Fruit fly (Drosophila melanogaster) whole organism, embryonic: ENCODE measurements around the gene Desat1.

Experiments used
- Atf6 ChIP-seq: fragments of 200-800 bp; sonication (Bioruptor generic); IDR thresholded peaks from 2 replicates; pipeline ENCODE4 v1.3.6; 2022; ENCODE audit warnings: missing biosample characterization, missing genetic modification characterization
- CG10274 ChIP-seq: fragments of 200-800 bp; sonication (Bioruptor generic); optimal IDR thresholded peaks from 3 replicates; lab custom pipeline; 2017; ENCODE audit warnings: missing biosample characterization, mild to moderate bottlenecking, missing genetic modification characterization
- CG10462 ChIP-seq: fragments of 200-800 bp; sonication (Bioruptor generic); optimal IDR thresholded peaks from 2 replicates; lab custom pipeline; 2016; ENCODE audit warnings: missing biosample characterization, missing genetic modification characterization
- CG12071 ChIP-seq: fragments of 200-800 bp; sonication (Bioruptor generic); optimal IDR thresholded peaks from 3 replicates; lab custom pipeline; 2018; ENCODE audit warnings: missing biosample characterization, mild to moderate bottlenecking, missing genetic modification characterization
- CG12104 ChIP-seq: fragments of 200-800 bp; sonication (Bioruptor generic); optimal IDR thresholded peaks from 3 replicates; lab custom pipeline; 2016; ENCODE audit warnings: missing biosample characterization, missing genetic modification characterization
- CG13296 ChIP-seq: fragments of 200-800 bp; sonication (Bioruptor generic); optimal IDR thresholded peaks from 3 replicates; lab custom pipeline; 2018; ENCODE audit warnings: missing biosample characterization, mild to moderate bottlenecking, missing genetic modification characterization
- CG15514 ChIP-seq: fragments of 200-800 bp; sonication (Bioruptor generic); optimal IDR thresholded peaks from 3 replicates; lab custom pipeline; 2017; ENCODE audit warnings: missing biosample characterization, missing genetic modification characterization, mild to moderate bottlenecking, moderate library complexity, missing genetic modification reagents
- CG17829 ChIP-seq: fragments of 200-800 bp; optimal IDR thresholded peaks from 2 replicates; lab custom pipeline; 2019; ENCODE audit warnings: missing biosample characterization, mild to moderate bottlenecking, missing genetic modification characterization, moderate library complexity
- CG18011 ChIP-seq: fragments of 200-800 bp; sonication (Bioruptor generic); optimal IDR thresholded peaks from 2 replicates; lab custom pipeline; 2017; ENCODE audit warnings: missing biosample characterization, missing genetic modification characterization, mild to moderate bottlenecking, moderate library complexity, missing genotype
- CG33213 ChIP-seq: fragments of 200-800 bp; sonication (Bioruptor generic); optimal IDR thresholded peaks from 3 replicates; lab custom pipeline; 2016; ENCODE audit warnings: missing biosample characterization, missing genetic modification characterization
- CG34376 ChIP-seq: fragments of 200-800 bp; sonication (Bioruptor generic); optimal IDR thresholded peaks from 2 replicates; lab custom pipeline; 2018; ENCODE audit warnings: missing biosample characterization, mild to moderate bottlenecking, missing genetic modification characterization
- CG42726 ChIP-seq: fragments of 200-800 bp; sonication (Bioruptor generic); IDR thresholded peaks from 2 replicates; pipeline ENCODE4 v1.3.6; 2022; ENCODE audit warnings: missing biosample characterization, missing genetic modification characterization; ENCODE audit not compliant: partially characterized antibody
- CG4424 ChIP-seq: fragments of 200-800 bp; sonication (Bioruptor generic); optimal IDR thresholded peaks from 3 replicates; lab custom pipeline; 2016; ENCODE audit warnings: missing biosample characterization, missing genetic modification characterization
- CG4707 ChIP-seq: fragments of 200-800 bp; sonication (Bioruptor generic); optimal IDR thresholded peaks from 2 replicates; lab custom pipeline; 2018; ENCODE audit warnings: missing biosample characterization, mild to moderate bottlenecking, missing genetic modification characterization, moderate library complexity
- CG7745 ChIP-seq: fragments of 200-800 bp; sonication (Bioruptor generic); optimal IDR thresholded peaks from 2 replicates; lab custom pipeline; 2018; ENCODE audit warnings: missing biosample characterization, mild to moderate bottlenecking, missing genetic modification characterization, moderate library complexity
- CG8281 ChIP-seq: fragments of 200-800 bp; sonication (Bioruptor generic); optimal IDR thresholded peaks from 2 replicates; lab custom pipeline; 2018; ENCODE audit warnings: missing biosample characterization, mild to moderate bottlenecking, missing genetic modification characterization, moderate library complexity
- CG9727 ChIP-seq: fragments of 200-800 bp; sonication (Bioruptor generic); optimal IDR thresholded peaks from 3 replicates; lab custom pipeline; 2017; ENCODE audit warnings: missing biosample characterization, mild to moderate bottlenecking, missing genetic modification characterization
- Doc3 ChIP-seq: fragments of 200-800 bp; sonication (Bioruptor generic); IDR thresholded peaks from 3 replicates; pipeline ENCODE4 v1.3.6; 2022; ENCODE audit warnings: missing biosample characterization, missing genetic modification characterization; ENCODE audit not compliant: partially characterized antibody
- Dref ChIP-seq: fragments of 200-800 bp; sonication (Bioruptor generic); IDR thresholded peaks from 2 replicates; pipeline ENCODE4 v1.3.6; 2022; ENCODE audit warnings: missing biosample characterization, missing genetic modification characterization
- Ets65A ChIP-seq: fragments of 200-800 bp; sonication (Bioruptor generic); peaks from one replicate; lab custom pipeline; 2016; ENCODE audit warnings: missing biosample characterization, missing genetic modification characterization
- HmgZ ChIP-seq: fragments of 200-800 bp; sonication (Bioruptor generic); optimal IDR thresholded peaks from 2 replicates; lab custom pipeline; 2018; ENCODE audit warnings: missing biosample characterization, mild to moderate bottlenecking, missing genetic modification characterization
- Jarid2 ChIP-seq: fragments of 200-800 bp; sonication (Bioruptor generic); optimal IDR thresholded peaks from 3 replicates; lab custom pipeline; 2017; ENCODE audit warnings: mild to moderate bottlenecking, missing biosample characterization, missing genetic modification reagents, missing genetic modification characterization
- MTF-1 ChIP-seq: fragments of 200-800 bp; sonication (Bioruptor generic); optimal IDR thresholded peaks from 2 replicates; lab custom pipeline; 2018; ENCODE audit warnings: missing biosample characterization, mild to moderate bottlenecking, missing genetic modification characterization, borderline replicate concordance
- Pdp1 ChIP-seq, 2 experiments: fragments of 200-800 bp; sonication (Bioruptor generic); optimal IDR thresholded peaks; 3 replicates each; lab custom pipeline; 2016; ENCODE audit warnings: missing biosample characterization in 2 of 2, missing genetic modification characterization in 2 of 2, mild to moderate bottlenecking in 1 of 2, moderate library complexity in 1 of 2
- Side ChIP-seq: fragments of 200-800 bp; sonication (Bioruptor generic); optimal IDR thresholded peaks from 2 replicates; lab custom pipeline; 2016; ENCODE audit warnings: missing biosample characterization, missing genetic modification characterization
- Ssrp ChIP-seq: fragments of 200-800 bp; sonication (Bioruptor generic); optimal IDR thresholded peaks from 2 replicates; lab custom pipeline; 2018; ENCODE audit warnings: missing biosample characterization, mild to moderate bottlenecking, missing genetic modification characterization, moderate library complexity
- Tbp ChIP-seq: fragments of >200 bp; optimal IDR thresholded peaks from 2 replicates; lab custom pipeline; 2018; ENCODE audit warnings: missing biosample characterization, missing genetic modification characterization
- amos ChIP-seq: fragments of 200-800 bp; sonication (Bioruptor generic); IDR thresholded peaks from 2 replicates; pipeline ENCODE4 v1.3.6; 2022; ENCODE audit warnings: missing biosample characterization, missing genetic modification characterization; ENCODE audit not compliant: partially characterized antibody
- ash1 ChIP-seq: fragments of 200-800 bp; sonication (Bioruptor generic); optimal IDR thresholded peaks from 2 replicates; lab custom pipeline; 2018; ENCODE audit warnings: missing biosample characterization, mild to moderate bottlenecking, missing genetic modification characterization
- az2 ChIP-seq: fragments of 200-800 bp; sonication (Bioruptor generic); optimal IDR thresholded peaks from 3 replicates; lab custom pipeline; 2016; ENCODE audit warnings: missing biosample characterization, missing genetic modification characterization
- bbx ChIP-seq: fragments of 200-800 bp; sonication (Bioruptor generic); IDR thresholded peaks from 2 replicates; pipeline ENCODE4 v1.3.6; 2022; ENCODE audit warnings: missing biosample characterization, missing genetic modification characterization; ENCODE audit not compliant: partially characterized antibody
- cg ChIP-seq: fragments of 200-800 bp; sonication (Bioruptor generic); optimal IDR thresholded peaks from 3 replicates; lab custom pipeline; 2019; ENCODE audit warnings: missing biosample characterization, mild to moderate bottlenecking, missing genetic modification characterization, moderate library complexity
- chinmo ChIP-seq: fragments of 200-800 bp; sonication (Bioruptor generic); IDR thresholded peaks from 4 replicates; pipeline ENCODE4 v1.3.6; 2022; ENCODE audit warnings: missing biosample characterization, missing genetic modification characterization; ENCODE audit not compliant: partially characterized antibody
- chm ChIP-seq: fragments of 200-800 bp; sonication (Bioruptor generic); IDR thresholded peaks from 2 replicates; pipeline ENCODE4 v1.3.6; 2022; ENCODE audit warnings: missing biosample characterization, missing genetic modification characterization
- chn ChIP-seq: fragments of 200-800 bp; sonication (Bioruptor generic); optimal IDR thresholded peaks from 2 replicates; lab custom pipeline; 2016; ENCODE audit warnings: missing biosample characterization, missing genetic modification characterization
- dimm ChIP-seq: fragments of 200-800 bp; sonication (Bioruptor generic); IDR thresholded peaks from 2 replicates; pipeline ENCODE4 v1.3.6; 2022; ENCODE audit warnings: missing biosample characterization, missing genetic modification characterization
- dysf ChIP-seq: fragments of 200-800 bp; sonication (Bioruptor generic); IDR thresholded peaks from 3 replicates; pipeline ENCODE4 v1.3.6; 2022; ENCODE audit warnings: missing biosample characterization, missing genetic modification characterization
- ftz-f1 ChIP-seq: fragments of 200-800 bp; sonication (Bioruptor generic); optimal IDR thresholded peaks from 2 replicates; lab custom pipeline; 2016; ENCODE audit warnings: missing biosample characterization, missing genetic modification characterization
- gro ChIP-seq: fragments of 200-800 bp; sonication (Bioruptor generic); optimal IDR thresholded peaks from 2 replicates; lab custom pipeline; 2016; ENCODE audit warnings: missing biosample characterization, missing genetic modification characterization
- lov ChIP-seq, 2 experiments: fragments of 200-800 bp in 1 of 2; fragments of >200 bp in 1 of 2; sonication (Bioruptor generic) in 1 of 2; IDR thresholded peaks in 1 of 2; optimal IDR thresholded peaks in 1 of 2; 2 replicates in 1 of 2; 3 replicates in 1 of 2; pipeline versions ENCODE4 v1.3.6 to Lab custom; 2017 to 2022; ENCODE audit warnings: missing biosample characterization in 1 of 2, missing genetic modification characterization in 1 of 2
- mirr ChIP-seq: fragments of 200-800 bp; sonication (Bioruptor generic); optimal IDR thresholded peaks from 3 replicates; lab custom pipeline; 2018; ENCODE audit warnings: missing biosample characterization, mild to moderate bottlenecking, missing genetic modification characterization
- otp ChIP-seq: fragments of 200-800 bp; sonication (Bioruptor generic); IDR thresholded peaks from 3 replicates; pipeline ENCODE4, ENCODE4 v1.3.6; 2022; ENCODE audit warnings: missing biosample characterization, missing genetic modification characterization
- psq ChIP-seq: fragments of 200-800 bp; sonication (Bioruptor generic); optimal IDR thresholded peaks from 2 replicates; lab custom pipeline; 2017; ENCODE audit warnings: missing biosample characterization, missing genetic modification characterization
- sens ChIP-seq: fragments of 200-800 bp; sonication (Bioruptor generic); peaks from one replicate; lab custom pipeline; 2016; ENCODE audit warnings: missing biosample characterization, missing genetic modification characterization
- sqz ChIP-seq: fragments of 200-800 bp; sonication (Bioruptor generic); optimal IDR thresholded peaks from 3 replicates; lab custom pipeline; 2018; ENCODE audit warnings: missing biosample characterization, mild to moderate bottlenecking, missing genetic modification characterization
- sug ChIP-seq: fragments of 200-800 bp; optimal IDR thresholded peaks from 2 replicates; lab custom pipeline; 2019; ENCODE audit warnings: missing biosample characterization, mild to moderate bottlenecking, missing genetic modification characterization, moderate library complexity
- toy ChIP-seq: fragments of 200-800 bp; sonication (Bioruptor generic); IDR thresholded peaks from 2 replicates; pipeline ENCODE4 v1.3.6; 2022; ENCODE audit warnings: missing biosample characterization, missing genetic modification characterization
- z ChIP-seq: fragments of 200-800 bp; sonication (Bioruptor generic); IDR thresholded peaks from 3 replicates; pipeline ENCODE4 v1.3.6; 2022; ENCODE audit warnings: missing biosample characterization, missing genetic modification characterization

Desat1 gene

dm6 chr3R:12398620-12399247, 40.7 kb upstream of the Desat1 start, which contains the start of gene Cyp9f3:
Cyp9f3 (minus strand) TSS chr3R:12398929.
- TF ChIP-seq cg (peak; percentile 40), ftz-f1 (GFP tag; lab: Kevin White, UChicago) (peak; percentile 75), CG12071 (GFP tag; lab: Kevin White, UChicago) (peak; percentile 19), ash1 (GFP tag; lab: Kevin White, UChicago) (no peak), bbx (0 out of 2 replicates have a peak, but pooled peaks have one; percentile 9), CG7745 (no peak), CG8281 (peak; percentile 8), CG15514 (peak; percentile 3), Tbp (GFP tag; lab: Kevin White, UChicago) (no peak), CG4707 (GFP tag; lab: Kevin White, UChicago) (no peak), dysf (GFP tag; lab: Robert Waterston, UW) (0 out of 3 replicates have a peak, but pooled peaks have one; percentile 22), CG34376 (GFP tag; lab: Kevin White, UChicago) (peak; percentile 96), az2 (GFP tag; lab: Kevin White, UChicago) (no peak), CG10462 (no peak), sqz (GFP tag; lab: Kevin White, UChicago) (no peak), Pdp1 (GFP tag; optimal IDR thresholded peaks at IDR 0.05; lab: Kevin White, UChicago) (peak in 1 of 2 experiments; percentile 17), dimm (GFP tag; lab: Robert Waterston, UW) (no peak), chinmo (GFP tag; lab: Robert Waterston, UW) (0 out of 4 replicates have a peak, but pooled peaks have one; percentile 43), sug (tag; lab: Kevin White, UChicago) (peak; percentile 2), Dref (GFP tag; lab: Robert Waterston, UW) (0 out of 2 replicates have a peak, but pooled peaks have one; percentile 10), sens (GFP tag; lab: Kevin White, UChicago) (peak; percentile 1), CG33213 (GFP tag; lab: Kevin White, UChicago) (no peak), CG18011 (peak; percentile 9), otp (GFP tag; lab: Robert Waterston, UW) (no peak), chn (GFP tag; lab: Kevin White, UChicago) (no peak), CG42726 (GFP tag; lab: Robert Waterston, UW) (peak; percentile 46; the same call in 1 of the 2 replicates), CG9727 (GFP tag; lab: Kevin White, UChicago) (no peak), mirr (GFP tag; lab: Kevin White, UChicago) (peak; percentile 69), psq (no peak), HmgZ (tag; lab: Kevin White, UChicago) (peak; percentile 13), chm (GFP tag; lab: Robert Waterston, UW) (peak; percentile 43), Atf6 (GFP tag; lab: Robert Waterston, UW) (0 out of 2 replicates have a peak, but pooled peaks have one; percentile 7), Ets65A (GFP tag; lab: Kevin White, UChicago) (peak; percentile 50), Jarid2 (GFP tag; lab: Kevin White, UChicago) (peak; percentile 54), CG12104 (no peak), gro (GFP tag; lab: Kevin White, UChicago) (peak; percentile 14), toy (GFP tag; lab: Robert Waterston, UW) (no peak), Ssrp (no peak), CG13296 (GFP tag; lab: Kevin White, UChicago) (no peak), Doc3 (GFP tag; lab: Robert Waterston, UW) (no peak), lov (optimal IDR thresholded peaks at IDR 0.05; lab: Kevin White, UChicago) (no peak), lov (GFP tag; IDR thresholded peaks at IDR 0.05; lab: Robert Waterston, UW) (no peak), Side (GFP tag; lab: Kevin White, UChicago) (no peak), CG17829 (tag; lab: Kevin White, UChicago) (no peak), z (peak; percentile 88), amos (peak; percentile 33; the same call in 1 of the 2 replicates), CG10274 (GFP tag; lab: Kevin White, UChicago) (peak; percentile 63), MTF-1 (GFP tag; lab: Kevin White, UChicago) (peak; percentile 22), CG4424 (GFP tag; lab: Kevin White, UChicago) (no peak)
